Fruit fly (Drosophila melanogaster): ENCODE results near the gene CASK.

The CASK gene

DNA sequence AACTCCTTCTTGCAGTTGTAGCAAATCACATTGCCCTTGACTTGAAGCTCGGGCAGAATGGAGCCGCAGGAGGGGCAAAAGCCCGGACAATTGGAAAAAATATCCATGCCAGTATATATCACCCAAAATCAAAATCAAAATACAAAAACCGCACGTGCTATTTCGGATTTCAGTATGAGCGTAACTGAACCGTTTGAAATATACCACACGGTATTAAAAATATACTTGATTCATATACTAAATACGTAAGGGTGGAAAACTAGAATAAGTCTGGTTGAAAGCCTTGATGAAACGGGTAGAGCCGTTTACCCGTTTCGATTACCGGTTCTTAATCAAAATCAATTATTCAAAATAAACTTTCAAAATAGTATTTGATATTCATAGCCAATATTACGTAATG lies 44.8 kb downstream of the CASK start, which contains the start of gene Polr1H (continued):
- TF ChIP-seq CG4820 (GFP tag; optimal IDR thresholded peaks at IDR 0.05), result no peak
- TF ChIP-seq CG2116 (GFP tag; optimal IDR thresholded peaks at IDR 0.05), result peak; percentile 21
- no peak for TF ChIP-seq tin (GFP tag; optimal IDR thresholded peaks at IDR 0.05)
- peak; percentile 42 for TF ChIP-seq CG14710 (tag; optimal IDR thresholded peaks at IDR 0.05)
- no peak for TF ChIP-seq shn (GFP tag; optimal IDR thresholded peaks at IDR 0.05)
- TF ChIP-seq tgo (GFP tag; IDR thresholded peaks at IDR 0.05), result no peak
- no peak for TF ChIP-seq CG1602 (GFP tag; optimal IDR thresholded peaks at IDR 0.05)
- TF ChIP-seq Hey (tag; optimal IDR thresholded peaks at IDR 0.05), result no peak
- no peak for TF ChIP-seq peb (GFP tag; IDR thresholded peaks at IDR 0.05)
- no peak for TF ChIP-seq trh (GFP tag; optimal IDR thresholded peaks at IDR 0.05)
- no peak for TF ChIP-seq CG14965 (GFP tag; optimal IDR thresholded peaks at IDR 0.05; ENCODE audit: borderline replicate concordance)
- TF ChIP-seq dysf (GFP tag; IDR thresholded peaks at IDR 0.05), result no peak
- TF ChIP-seq CG10654 (GFP tag; optimal IDR thresholded peaks at IDR 0.05), result no peak
- no peak for TF ChIP-seq CG13424 (tag; optimal IDR thresholded peaks at IDR 0.05)
- no peak for TF ChIP-seq CG11696 (GFP tag; IDR thresholded peaks at IDR 0.05)
- no peak for TF ChIP-seq Ada2b (GFP tag; IDR thresholded peaks at IDR 0.05)
- no peak for TF ChIP-seq CG12071 (GFP tag; optimal IDR thresholded peaks at IDR 0.05)
- peak in 1 of 2 experiments; percentile 75 for TF ChIP-seq Pdp1 (GFP tag; optimal IDR thresholded peaks at IDR 0.05)
- no peak for TF ChIP-seq CG8765 (GFP tag; IDR thresholded peaks at IDR 0.05)
- no peak for TF ChIP-seq prd (optimal IDR thresholded peaks at IDR 0.05)
- TF ChIP-seq prd (GFP tag; IDR thresholded peaks at IDR 0.05), result no peak
- TF ChIP-seq CG4360 (GFP tag; IDR thresholded peaks at IDR 0.05), result no peak
- no peak for TF ChIP-seq CG10565 (GFP tag; optimal IDR thresholded peaks at IDR 0.05)
- peak; percentile 87 for TF ChIP-seq Max (GFP tag; optimal IDR thresholded peaks at IDR 0.05)
- no peak for TF ChIP-seq kay (GFP tag; optimal IDR thresholded peaks at IDR 0.05)
- TF ChIP-seq bbx (GFP tag; IDR thresholded peaks at IDR 0.05; ENCODE audit: partially characterized antibody), result no peak
- no peak for TF ChIP-seq zen2 (GFP tag; IDR thresholded peaks at IDR 0.05; ENCODE audit: partially characterized antibody)
- TF ChIP-seq Myb (GFP tag; optimal IDR thresholded peaks at IDR 0.05), result peak; percentile 78
- no peak for TF ChIP-seq CG11085 (GFP tag; IDR thresholded peaks at IDR 0.05)
- no peak for TF ChIP-seq CG34376 (GFP tag; optimal IDR thresholded peaks at IDR 0.05)
- peak; percentile 72 for TF ChIP-seq Ets97D (GFP tag; optimal IDR thresholded peaks at IDR 0.05)
- TF ChIP-seq slou (GFP tag; optimal IDR thresholded peaks at IDR 0.05), result no peak
- TF ChIP-seq zen (tag; optimal IDR thresholded peaks at IDR 0.05), result no peak
- TF ChIP-seq CG2120 (GFP tag; optimal IDR thresholded peaks at IDR 0.05), result no peak
- TF ChIP-seq CG10267 (tag; optimal IDR thresholded peaks at IDR 0.05), result no peak
- no peak for TF ChIP-seq slp2 (GFP tag; optimal IDR thresholded peaks at IDR 0.05)
- TF ChIP-seq corto (GFP tag; optimal IDR thresholded peaks at IDR 0.05), result no peak
- TF ChIP-seq Mes4 (GFP tag; optimal IDR thresholded peaks at IDR 0.05), result no peak
- TF ChIP-seq CG4617 (GFP tag; optimal IDR thresholded peaks at IDR 0.05; ENCODE audit: borderline replicate concordance), result peak; percentile 23
- no peak for TF ChIP-seq CG8359 (GFP tag; optimal IDR thresholded peaks at IDR 0.05; ENCODE audit: borderline replicate concordance)
- no peak for TF ChIP-seq Camta (GFP tag; optimal IDR thresholded peaks at IDR 0.05)
- peak; percentile 49; the same call in 1 of the 2 replicates for TF ChIP-seq MBD-R2 (GFP tag; IDR thresholded peaks at IDR 0.05)
- TF ChIP-seq CG4707 (GFP tag; optimal IDR thresholded peaks at IDR 0.05), result no peak
- no peak for TF ChIP-seq CG15269 (tag; optimal IDR thresholded peaks at IDR 0.05)
- no peak for TF ChIP-seq sqz (GFP tag; optimal IDR thresholded peaks at IDR 0.05)
- no peak for TF ChIP-seq CG6654 (GFP tag; optimal IDR thresholded peaks at IDR 0.05)
- TF ChIP-seq Nf-YC (tag; optimal IDR thresholded peaks at IDR 0.05), result no peak
- no peak for TF ChIP-seq CG6689 (GFP tag; IDR thresholded peaks at IDR 0.05)
- no peak for TF ChIP-seq CG9727 (GFP tag; optimal IDR thresholded peaks at IDR 0.05)
- no peak for TF ChIP-seq odd (GFP tag; optimal IDR thresholded peaks at IDR 0.05)
- no peak for TF ChIP-seq CG6683 (GFP tag; optimal IDR thresholded peaks at IDR 0.05)
- no peak for TF ChIP-seq ato (GFP tag; IDR thresholded peaks at IDR 0.05; ENCODE audit: partially characterized antibody)
